Fruit fly (Drosophila melanogaster) whole organism, embryonic: ENCODE measurements around the gene Pgant2.

Experiments
- Bdp1 ChIP-seq: fragments of 200-800 bp; sonication (Bioruptor generic); optimal IDR thresholded peaks from 3 replicates; lab custom pipeline; 2016; ENCODE audit warnings: missing biosample characterization, missing genetic modification characterization
- CG10209 ChIP-seq: fragments of 200-800 bp; sonication (Bioruptor generic); optimal IDR thresholded peaks from 3 replicates; lab custom pipeline; 2017; ENCODE audit warnings: missing biosample characterization, mild to moderate bottlenecking, missing genetic modification characterization, missing genetic modification reagents
- CG10274 ChIP-seq: fragments of 200-800 bp; sonication (Bioruptor generic); optimal IDR thresholded peaks from 3 replicates; lab custom pipeline; 2017; ENCODE audit warnings: missing biosample characterization, mild to moderate bottlenecking, missing genetic modification characterization
- CG11093 ChIP-seq: fragments of 200-800 bp; sonication (Bioruptor generic); IDR thresholded peaks from 3 replicates; pipeline ENCODE4 v1.3.6; 2022; ENCODE audit warnings: missing biosample characterization, missing genetic modification characterization
- CG11560 ChIP-seq: fragments of 200-800 bp; sonication (Bioruptor generic); IDR thresholded peaks from 3 replicates; pipeline ENCODE4 v1.3.6; 2022; ENCODE audit warnings: missing biosample characterization, missing genetic modification characterization
- CG11723 ChIP-seq: fragments of 200-800 bp; sonication (Bioruptor generic); optimal IDR thresholded peaks from 2 replicates; lab custom pipeline; 2017; ENCODE audit warnings: missing biosample characterization, mild to moderate bottlenecking, missing genetic modification characterization
- CG12236 ChIP-seq: fragments of 200-800 bp; sonication (Bioruptor generic); optimal IDR thresholded peaks from 2 replicates; lab custom pipeline; 2016; ENCODE audit warnings: missing biosample characterization, missing genetic modification characterization
- CG1233 ChIP-seq: fragments of 200-800 bp; sonication (Bioruptor generic); optimal IDR thresholded peaks from 4 replicates; lab custom pipeline; 2018; ENCODE audit warnings: missing biosample characterization, mild to moderate bottlenecking, missing genetic modification characterization
- CG13296 ChIP-seq: fragments of 200-800 bp; sonication (Bioruptor generic); optimal IDR thresholded peaks from 3 replicates; lab custom pipeline; 2018; ENCODE audit warnings: missing biosample characterization, mild to moderate bottlenecking, missing genetic modification characterization
- CG14667 ChIP-seq: fragments of 200-800 bp; sonication (Bioruptor generic); IDR thresholded peaks from 2 replicates; pipeline ENCODE4 v1.3.6; 2022; ENCODE audit warnings: missing biosample characterization, missing genetic modification characterization
- CG15601 ChIP-seq: fragments of 200-800 bp; sonication (Bioruptor generic); optimal IDR thresholded peaks from 3 replicates; lab custom pipeline; 2019; ENCODE audit warnings: missing biosample characterization, mild to moderate bottlenecking, missing genetic modification characterization, moderate library complexity
- CG15696 ChIP-seq: fragments of 200-800 bp; sonication (Bioruptor generic); optimal IDR thresholded peaks from 2 replicates; lab custom pipeline; 2019; ENCODE audit warnings: missing biosample characterization, mild to moderate bottlenecking, missing genetic modification characterization, moderate library complexity
- CG16863 ChIP-seq: fragments of 200-800 bp; sonication (Bioruptor generic); optimal IDR thresholded peaks from 3 replicates; lab custom pipeline; 2016; ENCODE audit warnings: missing biosample characterization, missing genetic modification characterization
- CG2875 ChIP-seq: fragments of 200-800 bp; sonication (Bioruptor generic); optimal IDR thresholded peaks from 2 replicates; lab custom pipeline; 2017; ENCODE audit warnings: missing biosample characterization, mild to moderate bottlenecking, missing genetic modification characterization, missing genetic modification reagents
- CG34422 ChIP-seq: fragments of 200-800 bp; sonication (Bioruptor generic); IDR thresholded peaks from 3 replicates; pipeline ENCODE4 v1.3.6; 2022; ENCODE audit warnings: missing biosample characterization, missing genetic modification characterization
- CG4328 ChIP-seq: fragments of 200-800 bp; sonication (Bioruptor generic); optimal IDR thresholded peaks from 3 replicates; lab custom pipeline; 2017; ENCODE audit warnings: missing biosample characterization, missing genetic modification reagents, missing genetic modification characterization
- CG7963 ChIP-seq: fragments of 200-800 bp; sonication (Bioruptor generic); IDR thresholded peaks from 3 replicates; pipeline ENCODE4 v1.3.6; 2022; ENCODE audit warnings: missing biosample characterization, missing genetic modification characterization; ENCODE audit not compliant: partially characterized antibody
- CG9932 ChIP-seq: fragments of 200-800 bp; sonication (Bioruptor generic); IDR thresholded peaks from 2 replicates; pipeline ENCODE4 v1.3.6; 2022; ENCODE audit warnings: missing biosample characterization, missing genetic modification characterization
- D19B ChIP-seq: fragments of 200-800 bp; sonication (Bioruptor generic); optimal IDR thresholded peaks from 2 replicates; lab custom pipeline; 2017; ENCODE audit warnings: missing biosample characterization, mild to moderate bottlenecking, missing genetic modification characterization
- Dip3 ChIP-seq: fragments of 200-800 bp; sonication (Bioruptor generic); optimal IDR thresholded peaks from 3 replicates; lab custom pipeline; 2016; ENCODE audit warnings: missing biosample characterization, missing genetic modification characterization
- Hmx ChIP-seq: fragments of 200-800 bp; sonication (Bioruptor generic); optimal IDR thresholded peaks from 2 replicates; lab custom pipeline; 2016; ENCODE audit warnings: missing biosample characterization, missing genetic modification characterization
- MESR4 ChIP-seq: fragments of 200-800 bp; sonication (Bioruptor generic); optimal IDR thresholded peaks from 2 replicates; lab custom pipeline; 2018; ENCODE audit warnings: missing biosample characterization, mild to moderate bottlenecking, missing genetic modification characterization, moderate library complexity
- Mad ChIP-seq: fragments of 200-800 bp; sonication (Bioruptor generic); optimal IDR thresholded peaks from 2 replicates; lab custom pipeline; 2016; ENCODE audit warnings: missing biosample characterization, missing genetic modification characterization
- Rx ChIP-seq: fragments of 200-800 bp; sonication (Bioruptor generic); IDR thresholded peaks from 2 replicates; pipeline ENCODE4 v1.3.6; 2022; ENCODE audit warnings: missing biosample characterization, missing genetic modification characterization
- Ssrp ChIP-seq: fragments of 200-800 bp; sonication (Bioruptor generic); optimal IDR thresholded peaks from 2 replicates; lab custom pipeline; 2018; ENCODE audit warnings: missing biosample characterization, mild to moderate bottlenecking, missing genetic modification characterization, moderate library complexity
- al ChIP-seq: fragments of 200-800 bp; sonication (Bioruptor generic); IDR thresholded peaks from 2 replicates; pipeline ENCODE4 v1.3.6; 2022; ENCODE audit warnings: missing biosample characterization, missing genetic modification characterization
- br ChIP-seq: fragments of >200 bp; optimal IDR thresholded peaks from 2 replicates; lab custom pipeline; 2017
- chm ChIP-seq: fragments of 200-800 bp; sonication (Bioruptor generic); IDR thresholded peaks from 2 replicates; pipeline ENCODE4 v1.3.6; 2022; ENCODE audit warnings: missing biosample characterization, missing genetic modification characterization
- corto ChIP-seq: fragments of 200-800 bp; sonication (Bioruptor generic); optimal IDR thresholded peaks from 2 replicates; lab custom pipeline; 2016; ENCODE audit warnings: missing biosample characterization, mild to moderate bottlenecking, missing genetic modification characterization, moderate library complexity
- crc ChIP-seq: fragments of 200-800 bp; sonication (Bioruptor generic); optimal IDR thresholded peaks from 2 replicates; lab custom pipeline; 2016; ENCODE audit warnings: missing biosample characterization, missing genetic modification characterization
- dati ChIP-seq: fragments of 200-800 bp; sonication (Bioruptor generic); IDR thresholded peaks from 2 replicates; pipeline ENCODE4 v1.3.6; 2022; ENCODE audit warnings: missing biosample characterization, missing genetic modification characterization
- dm ChIP-seq: fragments of 200-800 bp; sonication (Bioruptor generic); optimal IDR thresholded peaks from 3 replicates; lab custom pipeline; 2016; ENCODE audit warnings: missing biosample characterization, missing genetic modification characterization
- dmrt11E ChIP-seq: fragments of 200-800 bp; sonication (Bioruptor generic); optimal IDR thresholded peaks from 3 replicates; lab custom pipeline; 2018; ENCODE audit warnings: missing biosample characterization, mild to moderate bottlenecking, missing genetic modification characterization, moderate library complexity
- dysf ChIP-seq: fragments of 200-800 bp; sonication (Bioruptor generic); IDR thresholded peaks from 3 replicates; pipeline ENCODE4 v1.3.6; 2022; ENCODE audit warnings: missing biosample characterization, missing genetic modification characterization
- grau ChIP-seq: fragments of 200-800 bp; optimal IDR thresholded peaks from 3 replicates; lab custom pipeline; 2019; ENCODE audit warnings: missing biosample characterization, mild to moderate bottlenecking, missing genetic modification characterization, moderate library complexity
- gsb ChIP-seq: fragments of 200-800 bp; sonication (Bioruptor generic); IDR thresholded peaks from 2 replicates; pipeline ENCODE4 v1.3.6; 2022; ENCODE audit warnings: missing biosample characterization, missing genetic modification characterization
- hb ChIP-seq: fragments of 200-800 bp; sonication (Bioruptor generic); IDR thresholded peaks from 3 replicates; pipeline ENCODE4 v1.3.6; 2022; ENCODE audit warnings: missing biosample characterization, missing genetic modification characterization; ENCODE audit not compliant: partially characterized antibody
- insv ChIP-seq, 2 experiments: fragments of 200-800 bp; sonication (Bioruptor generic); optimal IDR thresholded peaks; 3 replicates each; lab custom pipeline; 2016 to 2018; ENCODE audit warnings: missing biosample characterization in 2 of 2, missing genetic modification characterization in 2 of 2
- jigr1 ChIP-seq: fragments of 200-800 bp; sonication (Bioruptor generic); IDR thresholded peaks from 3 replicates; pipeline ENCODE4 v1.3.6; 2022; ENCODE audit warnings: missing biosample characterization, missing genetic modification characterization
- kah ChIP-seq: fragments of 200-800 bp; sonication (Bioruptor generic); optimal IDR thresholded peaks from 2 replicates; lab custom pipeline; 2018; ENCODE audit warnings: missing biosample characterization, mild to moderate bottlenecking, missing genetic modification characterization
- ken ChIP-seq: fragments of 200-800 bp; sonication (Bioruptor generic); IDR thresholded peaks from 3 replicates; pipeline ENCODE4 v1.3.6; 2022; ENCODE audit warnings: missing biosample characterization, missing genetic modification characterization
- oc ChIP-seq: fragments of 200-800 bp; sonication (Bioruptor generic); optimal IDR thresholded peaks from 2 replicates; lab custom pipeline; 2018; ENCODE audit warnings: missing biosample characterization, mild to moderate bottlenecking, missing genetic modification characterization, moderate library complexity
- pho ChIP-seq: fragments of 200-800 bp; sonication (Bioruptor generic); optimal IDR thresholded peaks from 2 replicates; lab custom pipeline; 2016; ENCODE audit warnings: missing biosample characterization, missing genetic modification characterization
- pnt ChIP-seq: fragments of 200-800 bp; sonication (Bioruptor generic); optimal IDR thresholded peaks from 3 replicates; lab custom pipeline; 2016; ENCODE audit warnings: missing biosample characterization, missing genetic modification characterization
- repo ChIP-seq: fragments of 200-800 bp; sonication (Bioruptor generic); optimal IDR thresholded peaks from 2 replicates; lab custom pipeline; 2016; ENCODE audit warnings: missing biosample characterization, missing genetic modification characterization
- seq ChIP-seq: fragments of 200-800 bp; sonication (Bioruptor generic); IDR thresholded peaks from 2 replicates; pipeline ENCODE4 v1.3.6; 2022; ENCODE audit warnings: missing biosample characterization, missing genetic modification characterization
- sima ChIP-seq: fragments of 200-800 bp; sonication (Bioruptor generic); optimal IDR thresholded peaks from 2 replicates; lab custom pipeline; 2016; ENCODE audit warnings: missing biosample characterization, missing genetic modification characterization
- slou ChIP-seq: fragments of 200-800 bp; sonication (Bioruptor generic); optimal IDR thresholded peaks from 3 replicates; lab custom pipeline; 2016; ENCODE audit warnings: missing biosample characterization, missing genetic modification characterization
- stc ChIP-seq: fragments of 200-800 bp; sonication (Bioruptor generic); IDR thresholded peaks from 2 replicates; pipeline ENCODE4 v1.3.6; 2022; ENCODE audit warnings: missing biosample characterization, missing genetic modification characterization
- tna ChIP-seq: fragments of 200-800 bp; sonication (Bioruptor generic); IDR thresholded peaks from 2 replicates; pipeline ENCODE4 v1.3.6; 2022; ENCODE audit warnings: missing biosample characterization, missing genetic modification characterization; ENCODE audit not compliant: partially characterized antibody
- usp ChIP-seq: fragments of >200 bp; optimal IDR thresholded peaks from 2 replicates; lab custom pipeline; 2017; ENCODE audit warnings: missing biosample characterization, missing genetic modification characterization
- wor ChIP-seq: fragments of 200-800 bp; sonication (Bioruptor generic); IDR thresholded peaks from 2 replicates; pipeline ENCODE4 v1.3.6; 2022; ENCODE audit warnings: missing biosample characterization, missing genetic modification characterization

The Pgant2 gene

dm6 chr2L:3475948-3476347, 49.4 kb upstream of the Pgant2 start (continued):
- TF ChIP-seq Dip3 (GFP tag; lab: Kevin White, UChicago) (peak; percentile 48), Hmx (peak; percentile 53), CG15696 (tag; lab: Kevin White, UChicago) (no peak), CG7963 (GFP tag; lab: Robert Waterston, UW) (no peak), CG12236 (no peak), CG34422 (peak; percentile 81), dati (GFP tag; lab: Robert Waterston, UW) (no peak), hb (GFP tag; lab: Robert Waterston, UW) (no peak), seq (GFP tag; lab: Robert Waterston, UW) (peak; percentile 41), CG9932 (peak; percentile 65), al (GFP tag; lab: Robert Waterston, UW) (peak; percentile 46; the same call in 1 of the 2 replicates), CG15601 (tag; lab: Kevin White, UChicago) (no peak), corto (no peak), CG16863 (GFP tag; lab: Kevin White, UChicago) (peak; percentile 1), dm (no peak), dmrt11E (tag; lab: Kevin White, UChicago) (peak; percentile 26), crc (GFP tag; lab: Kevin White, UChicago) (no peak), oc (no peak), jigr1 (GFP tag; lab: Robert Waterston, UW) (no peak), CG13296 (GFP tag; lab: Kevin White, UChicago) (peak; percentile 69), MESR4 (no peak), stc (peak; percentile 34; the same call in 1 of the 2 replicates), CG11723 (peak; percentile 37), sima (GFP tag; lab: Kevin White, UChicago) (no peak), slou (GFP tag; lab: Kevin White, UChicago) (peak; percentile 50), CG14667 (GFP tag; lab: Robert Waterston, UW) (peak; percentile 38), CG10274 (GFP tag; lab: Kevin White, UChicago) (peak; percentile 48), dysf (GFP tag; lab: Robert Waterston, UW) (peak; percentile 83), kah (GFP tag; lab: Kevin White, UChicago) (no peak), chm (no peak), CG11093 (GFP tag; lab: Robert Waterston, UW) (no peak), br (lab: Kevin White, UChicago) (no peak), CG10209 (GFP tag; lab: Kevin White, UChicago) (peak; percentile 62), ken (GFP tag; lab: Robert Waterston, UW) (no peak), gsb (GFP tag; lab: Robert Waterston, UW) (peak; percentile 45; the same call in 1 of the 2 replicates), CG2875 (no peak), pnt (GFP tag; lab: Kevin White, UChicago) (no peak), D19B (GFP tag; lab: Kevin White, UChicago) (peak; percentile 51), Bdp1 (GFP tag; lab: Kevin White, UChicago) (no peak), insv (GFP tag; optimal IDR thresholded peaks at IDR 0.05; lab: Kevin White, UChicago) (no peak), CG4328 (GFP tag; lab: Kevin White, UChicago) (no peak), repo (GFP tag; lab: Kevin White, UChicago) (no peak), Mad (GFP tag; lab: Kevin White, UChicago) (peak; percentile 4), usp (GFP tag; lab: Kevin White, UChicago) (no peak), CG11560 (tag; lab: Robert Waterston, UW) (no peak), CG1233 (peak; percentile 73), grau (tag; lab: Kevin White, UChicago) (peak; percentile 73), tna (GFP tag; lab: Robert Waterston, UW) (no peak), pho (GFP tag; lab: Kevin White, UChicago) (peak; percentile 44), wor (peak; percentile 35; the same call in 1 of the 2 replicates), Rx (GFP tag; lab: Robert Waterston, UW) (no peak), Ssrp (tag; lab: Kevin White, UChicago) (peak; percentile 50)
